Fruit fly (Drosophila melanogaster) whole organism, embryonic: ENCODE data around the gene Vti1a.

Experiments
- CG11723 ChIP-seq: fragments of 200-800 bp; sonication (Bioruptor generic); optimal IDR thresholded peaks from 2 replicates; lab custom pipeline; 2017; ENCODE audit warnings: missing biosample characterization, mild to moderate bottlenecking, missing genetic modification characterization
- Hr3 ChIP-seq: fragments of 200-800 bp; sonication (Bioruptor generic); optimal IDR thresholded peaks from 3 replicates; lab custom pipeline; 2016; ENCODE audit warnings: missing biosample characterization, missing genetic modification characterization
- MBD-R2 ChIP-seq: fragments of 200-800 bp; sonication (Bioruptor generic); IDR thresholded peaks from 2 replicates; pipeline ENCODE4 v1.3.6; 2022; ENCODE audit warnings: missing biosample characterization, missing genetic modification characterization

dm6 chr3L:687858-688257, 4.9 kb downstream of the Vti1a start, which contains the start of gene hiro:
- TF ChIP-seq CG11723 (GFP tag; lab: Kevin White, UChicago) (no peak), Hr3 (GFP tag; lab: Kevin White, UChicago) (no peak), MBD-R2 (GFP tag; lab: Robert Waterston, UW) (no peak)
